Worm (Caenorhabditis elegans): ENCODE data around the gene rpl-3.

- TF ChIP-seq ztf-11 (tag; optimal IDR thresholded peaks at IDR 0.05) (no peak), mdl-1 (tag; optimal IDR thresholded peaks at IDR 0.05) (peak in 1 of 2 experiments; percentile 1), pqm-1 (tag; optimal IDR thresholded peaks at IDR 0.05) (no peak), fos-1 (tag; optimal IDR thresholded peaks at IDR 0.05) (no peak), unc-39 (tag; optimal IDR thresholded peaks at IDR 0.05) (no peak)
Measured at ce11 chrIII:3869292-3869781, 1.7 kb downstream of the rpl-3 start.
